Worm (Caenorhabditis elegans): ENCODE data around the gene F58A6.1.

- no peak for TF ChIP-seq blmp-1 (tag; optimal IDR thresholded peaks at IDR 0.05)
- no peak for TF ChIP-seq elt-1 (tag; optimal IDR thresholded peaks at IDR 0.05; ENCODE audit: borderline replicate concordance, insufficient read depth)
- TF ChIP-seq lsy-2 (tag; optimal IDR thresholded peaks at IDR 0.05), result no peak
- no peak for TF ChIP-seq nhr-76 (tag; optimal IDR thresholded peaks at IDR 0.05)
- no peak for TF ChIP-seq unc-39 (tag; optimal IDR thresholded peaks at IDR 0.05)
- TF ChIP-seq unc-62 (GFP tag; optimal IDR thresholded peaks at IDR 0.05), result no peak
- TF ChIP-seq ztf-11 (tag; optimal IDR thresholded peaks at IDR 0.05), result no peak
- no peak for TF ChIP-seq unc-120 (tag; optimal IDR thresholded peaks at IDR 0.05; ENCODE audit: poor library complexity, severe bottlenecking)
- TF ChIP-seq nhr-28 (tag; optimal IDR thresholded peaks at IDR 0.05), result no peak
These were observed 6.4 kb upstream of the F58A6.1 start, which contains the start of gene F58A6.2 for ce11 chrII:5136296-5136767.
